Fruit fly (Drosophila melanogaster): ENCODE measurements around the gene CG12728.

DNA sequence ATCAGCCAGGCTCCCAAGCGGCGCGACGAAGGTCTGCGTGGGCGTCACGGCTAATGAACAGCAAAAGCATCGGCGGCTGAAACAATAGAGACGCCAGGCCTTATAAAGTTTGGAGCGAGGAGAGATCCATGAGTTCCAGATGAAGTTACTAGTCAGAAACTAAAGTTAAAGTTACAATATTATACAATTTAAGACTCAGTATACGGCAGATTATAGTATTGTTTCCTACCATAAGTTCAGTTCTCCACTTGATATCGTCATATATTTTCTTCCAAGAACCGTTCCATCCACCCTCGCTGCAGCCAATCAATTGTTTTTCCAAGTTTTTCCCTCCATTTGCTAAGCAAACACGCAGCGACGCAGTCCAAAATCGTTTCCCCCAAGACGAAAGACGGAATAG, 41.0 kb downstream of the CG12728 start:
- TF ChIP-seq bab1 (GFP tag; optimal IDR thresholded peaks at IDR 0.05) (no peak), CG11617 (GFP tag; optimal IDR thresholded peaks at IDR 0.05) (no peak), CG33017 (tag; optimal IDR thresholded peaks at IDR 0.05) (no peak), CG12768 (GFP tag; optimal IDR thresholded peaks at IDR 0.05) (no peak), Mnt (GFP tag; optimal IDR thresholded peaks at IDR 0.05) (no peak), CG14711 (tag; optimal IDR thresholded peaks at IDR 0.05) (no peak), cic (GFP tag; optimal IDR thresholded peaks at IDR 0.05) (no peak), CG7045 (GFP tag; optimal IDR thresholded peaks at IDR 0.05) (no peak), pad (GFP tag; optimal IDR thresholded peaks at IDR 0.05) (no peak), kay (GFP tag; ENCODE audit: borderline replicate concordance) (no peak)

All from whole organism, adult.